Fruit fly (Drosophila melanogaster): Measurements from ENCODE around the gene CG7322.
A peak's percentile ranks its signal among the peaks of the same experiment; 100 is the strongest.

The CG7322 gene

DNA sequence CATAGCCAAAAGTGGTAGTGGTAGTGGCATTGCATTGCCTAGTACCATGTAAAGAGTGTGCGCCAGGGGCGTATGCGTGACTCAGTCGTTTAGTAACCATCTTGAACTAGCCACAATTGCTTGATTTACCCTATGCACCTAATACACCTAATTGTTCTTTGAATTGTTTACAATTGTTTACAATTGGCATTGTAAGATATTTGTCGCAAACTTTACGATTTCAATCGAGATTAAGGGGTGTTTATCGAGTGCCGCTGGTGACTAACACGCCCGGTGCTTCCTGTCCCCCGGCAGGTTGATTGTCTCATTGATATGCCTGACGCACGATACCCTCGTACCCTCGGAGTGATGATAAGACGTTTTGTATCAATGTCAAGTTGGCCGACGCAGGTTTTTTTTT lies 20.5 kb downstream of the CG7322 start (continued):
- peak; percentile 33 for TF ChIP-seq bab2 (GFP tag; optimal IDR thresholded peaks at IDR 0.05)
- TF ChIP-seq CG4617 (GFP tag; optimal IDR thresholded peaks at IDR 0.05; ENCODE audit: borderline replicate concordance) = no peak
- no peak for TF ChIP-seq Sry-β (GFP tag; optimal IDR thresholded peaks at IDR 0.05)
- TF ChIP-seq pb (GFP tag; optimal IDR thresholded peaks at IDR 0.05) = no peak
- no peak for TF ChIP-seq nom (GFP tag; optimal IDR thresholded peaks at IDR 0.05)
- TF ChIP-seq ewg (GFP tag; optimal IDR thresholded peaks at IDR 0.05) = peak; percentile 14
- TF ChIP-seq CG11085 (GFP tag; IDR thresholded peaks at IDR 0.05) = no peak
- TF ChIP-seq pum (GFP tag; optimal IDR thresholded peaks at IDR 0.05) = peak; percentile 33
- peak; percentile 21 for TF ChIP-seq CG1529 (GFP tag; optimal IDR thresholded peaks at IDR 0.05)
- no peak for TF ChIP-seq peb (GFP tag; IDR thresholded peaks at IDR 0.05)
- TF ChIP-seq CG10267 (tag; optimal IDR thresholded peaks at IDR 0.05) = no peak
- TF ChIP-seq org-1 (GFP tag; optimal IDR thresholded peaks at IDR 0.05) = peak; percentile 2
- no peak for TF ChIP-seq B-H1 (GFP tag; IDR thresholded peaks at IDR 0.05)
- TF ChIP-seq Dref (GFP tag; IDR thresholded peaks at IDR 0.05) = no peak
- TF ChIP-seq MTF-1 (GFP tag; optimal IDR thresholded peaks at IDR 0.05; ENCODE audit: borderline replicate concordance) = no peak
- TF ChIP-seq CG10321 (GFP tag; IDR thresholded peaks at IDR 0.05) = no peak
- TF ChIP-seq CG9817 (tag; optimal IDR thresholded peaks at IDR 0.05) = peak; percentile 46
- no peak for TF ChIP-seq CG1647 (GFP tag; optimal IDR thresholded peaks at IDR 0.05)
- peak; percentile 28 for TF ChIP-seq Chrac-16 (GFP tag; optimal IDR thresholded peaks at IDR 0.05)
- TF ChIP-seq Dad (GFP tag; optimal IDR thresholded peaks at IDR 0.05) = no peak
- TF ChIP-seq GATAe (GFP tag; conservative IDR thresholded peaks at IDR 0.05) = no peak
- peak; percentile 41 to 42 for TF ChIP-seq dpn (GFP tag; optimal IDR thresholded peaks at IDR 0.05)
- TF ChIP-seq CG6791 (GFP tag; IDR thresholded peaks at IDR 0.05; ENCODE audit: partially characterized antibody) = no peak
- no peak for TF ChIP-seq gt (GFP tag; IDR thresholded peaks at IDR 0.05)
- TF ChIP-seq CG15073 (GFP tag; optimal IDR thresholded peaks at IDR 0.05) = no peak
- TF ChIP-seq Sry-δ (GFP tag; optimal IDR thresholded peaks at IDR 0.05) = no peak
- TF ChIP-seq CG11093 (GFP tag; IDR thresholded peaks at IDR 0.05) = peak; percentile 60; the same call in 1 of the 3 replicates
- TF ChIP-seq Dll (GFP tag; IDR thresholded peaks at IDR 0.05; ENCODE audit: partially characterized antibody) = no peak
- TF ChIP-seq tup (GFP tag; optimal IDR thresholded peaks at IDR 0.05) = no peak
- TF ChIP-seq trem (tag; optimal IDR thresholded peaks at IDR 0.05) = no peak
- TF ChIP-seq Vsx1 (GFP tag; optimal IDR thresholded peaks at IDR 0.05) = peak; percentile 12
- TF ChIP-seq tna (GFP tag; IDR thresholded peaks at IDR 0.05; ENCODE audit: partially characterized antibody) = no peak
- TF ChIP-seq CG7928 (GFP tag; optimal IDR thresholded peaks at IDR 0.05) = no peak
- no peak for TF ChIP-seq CG1024 (GFP tag; IDR thresholded peaks at IDR 0.05)
- no peak for TF ChIP-seq Doc3 (GFP tag; IDR thresholded peaks at IDR 0.05; ENCODE audit: partially characterized antibody)
- no peak for TF ChIP-seq CG32767 (GFP tag; IDR thresholded peaks at IDR 0.05)
- TF ChIP-seq Mad (GFP tag; optimal IDR thresholded peaks at IDR 0.05) = no peak
- TF ChIP-seq CoRest (tag; optimal IDR thresholded peaks at IDR 0.05) = peak; percentile 68
- TF ChIP-seq nerfin-1 (tag; optimal IDR thresholded peaks at IDR 0.05) = peak; percentile 18
- TF ChIP-seq danr (GFP tag; IDR thresholded peaks at IDR 0.05) = no peak
- 0 out of 2 replicates have a peak, but pooled peaks have one; percentile 18 for TF ChIP-seq CG4730 (GFP tag; IDR thresholded peaks at IDR 0.05)
- no peak for TF ChIP-seq ind (GFP tag; optimal IDR thresholded peaks at IDR 0.05)
- no peak for TF ChIP-seq CG42726 (GFP tag; IDR thresholded peaks at IDR 0.05; ENCODE audit: partially characterized antibody)
- TF ChIP-seq ERR (GFP tag; optimal IDR thresholded peaks at IDR 0.05) = no peak
- no peak for TF ChIP-seq CG3065 (GFP tag; optimal IDR thresholded peaks at IDR 0.05)
- TF ChIP-seq unpg (GFP tag; optimal IDR thresholded peaks at IDR 0.05) = peak; percentile 46
- no peak for TF ChIP-seq CG12744 (GFP tag; optimal IDR thresholded peaks at IDR 0.05)
- TF ChIP-seq E2f1 (GFP tag; IDR thresholded peaks at IDR 0.05) = peak; percentile 59
- peak; percentile 14; the same call in 1 of the 2 replicates for TF ChIP-seq klu (GFP tag; IDR thresholded peaks at IDR 0.05)
- peak in 1 of 2 experiments; percentile 35 for TF ChIP-seq pan (optimal IDR thresholded peaks at IDR 0.05)
- peak in 1 of 2 experiments; percentile 71 for TF ChIP-seq pan (GFP tag; optimal IDR thresholded peaks at IDR 0.05 in 1 of 2, IDR thresholded peaks at IDR 0.05 in 1 of 2)
- no peak for TF ChIP-seq CG3995 (GFP tag; optimal IDR thresholded peaks at IDR 0.05)
